Worm (Caenorhabditis elegans) whole organism, midembryonic: ENCODE measurements around the gene Y45F3A.9.

Experiments
- T22C8.4 ChIP-seq: fragments of 200-800 bp; sonication (Bioruptor generic); IDR thresholded peaks from 2 replicates; pipeline ENCODE4 v1.3.6; 2022; ENCODE audit warnings: missing genetic modification characterization, missing compliant biosample characterization
- cog-1 ChIP-seq: sonication (generic microtip); optimal IDR thresholded peaks from 2 replicates; lab custom pipeline; 2016; ENCODE audit warnings: missing genetic modification characterization, missing compliant biosample characterization
- flt-1 ChIP-seq: fragments of 200-800 bp; sonication (Bioruptor generic); IDR thresholded peaks from 2 replicates; pipeline ENCODE4 v1.3.6; 2022; ENCODE audit warnings: missing genetic modification characterization, missing compliant biosample characterization
- klf-2 ChIP-seq: fragments of 200-800 bp; sonication (Bioruptor generic); conservative IDR thresholded peaks from 2 replicates; pipeline ENCODE4 v1.3.6; 2022; ENCODE audit warnings: missing genetic modification reagents, missing genetic modification characterization, missing compliant biosample characterization
- med-1 ChIP-seq: sonication (generic microtip); optimal IDR thresholded peaks from 2 replicates; lab custom pipeline; 2017; ENCODE audit warnings: missing genetic modification characterization, mild to moderate bottlenecking, missing compliant biosample characterization, antibody characterized with exemption, missing genetic modification reagents; ENCODE audit not compliant: insufficient read depth
- ref-1 ChIP-seq: fragments of 200-800 bp; sonication (Bioruptor generic); conservative IDR thresholded peaks from 2 replicates; pipeline ENCODE4 v1.3.6; 2022; ENCODE audit warnings: missing genetic modification reagents, missing genetic modification characterization, missing compliant biosample characterization
- tab-1 ChIP-seq: fragments of 200-800 bp; sonication (Bioruptor generic); IDR thresholded peaks from 2 replicates; pipeline ENCODE4 v1.3.6; 2022; ENCODE audit warnings: missing genetic modification characterization, missing compliant biosample characterization
- ztf-23 ChIP-seq: fragments of 200-800 bp; sonication (Bioruptor generic); IDR thresholded peaks from 2 replicates; pipeline ENCODE4 v1.3.6; 2022; ENCODE audit warnings: missing genetic modification reagents, missing genetic modification characterization, missing compliant biosample characterization
- ztf-29 ChIP-seq: fragments of 200-800 bp; sonication (Bioruptor generic); IDR thresholded peaks from 2 replicates; pipeline ENCODE4 v1.3.6; 2022; ENCODE audit warnings: missing genetic modification reagents, missing genetic modification characterization, missing compliant biosample characterization

DNA sequence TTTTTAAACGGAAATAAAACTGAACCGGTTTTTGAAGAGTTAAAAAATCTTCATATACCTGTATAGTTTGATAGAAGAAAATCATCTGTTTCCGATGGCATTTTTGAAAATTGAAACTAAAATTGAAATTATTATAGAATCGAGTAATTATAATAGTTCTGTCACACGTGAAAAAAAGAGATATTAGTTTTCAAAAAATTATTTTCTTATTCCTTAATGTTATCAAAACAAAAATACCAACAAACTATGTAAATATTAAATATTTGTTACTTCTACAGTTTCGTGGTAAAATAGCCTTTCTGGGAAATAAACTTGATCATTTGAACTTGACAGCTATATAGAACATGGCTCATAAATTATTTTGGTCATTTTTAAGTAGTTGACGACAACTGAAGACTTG, 34.1 kb upstream of the Y45F3A.9 start, which contains the start of gene swt-4:
- TF ChIP-seq cog-1 (tag; lab: Kevin White, UChicago): no peak
- no peak for TF ChIP-seq ref-1
- TF ChIP-seq flt-1 (GFP tag; lab: Robert Waterston, UW): no peak
- TF ChIP-seq med-1 (GFP tag; lab: Kevin White, UChicago): no peak
- no peak for TF ChIP-seq ztf-29 (GFP tag; lab: Robert Waterston, UW)
- TF ChIP-seq T22C8.4: no peak
- no peak for TF ChIP-seq klf-2 (GFP tag; lab: Robert Waterston, UW)
- no peak for TF ChIP-seq tab-1 (GFP tag; lab: Robert Waterston, UW)
- no peak for TF ChIP-seq ztf-23
